Worm (Caenorhabditis elegans) whole organism, midembryonic: ENCODE measurements around the gene F42A10.6.

ENCODE experiments used
- T22C8.4 ChIP-seq: fragments of 200-800 bp; sonication (Bioruptor generic); IDR thresholded peaks from 2 replicates; pipeline ENCODE4 v1.3.6; 2022; ENCODE audit warnings: missing genetic modification characterization, missing compliant biosample characterization
- cog-1 ChIP-seq: sonication (generic microtip); optimal IDR thresholded peaks from 2 replicates; lab custom pipeline; 2016; ENCODE audit warnings: missing genetic modification characterization, missing compliant biosample characterization
- flt-1 ChIP-seq: fragments of 200-800 bp; sonication (Bioruptor generic); IDR thresholded peaks from 2 replicates; pipeline ENCODE4 v1.3.6; 2022; ENCODE audit warnings: missing genetic modification characterization, missing compliant biosample characterization
- klf-2 ChIP-seq: fragments of 200-800 bp; sonication (Bioruptor generic); conservative IDR thresholded peaks from 2 replicates; pipeline ENCODE4 v1.3.6; 2022; ENCODE audit warnings: missing genetic modification reagents, missing genetic modification characterization, missing compliant biosample characterization
- med-1 ChIP-seq: sonication (generic microtip); optimal IDR thresholded peaks from 2 replicates; lab custom pipeline; 2017; ENCODE audit warnings: missing genetic modification characterization, mild to moderate bottlenecking, missing compliant biosample characterization, antibody characterized with exemption, missing genetic modification reagents; ENCODE audit not compliant: insufficient read depth
- ref-1 ChIP-seq: fragments of 200-800 bp; sonication (Bioruptor generic); conservative IDR thresholded peaks from 2 replicates; pipeline ENCODE4 v1.3.6; 2022; ENCODE audit warnings: missing genetic modification reagents, missing genetic modification characterization, missing compliant biosample characterization
- tab-1 ChIP-seq: fragments of 200-800 bp; sonication (Bioruptor generic); IDR thresholded peaks from 2 replicates; pipeline ENCODE4 v1.3.6; 2022; ENCODE audit warnings: missing genetic modification characterization, missing compliant biosample characterization
- ztf-23 ChIP-seq: fragments of 200-800 bp; sonication (Bioruptor generic); IDR thresholded peaks from 2 replicates; pipeline ENCODE4 v1.3.6; 2022; ENCODE audit warnings: missing genetic modification reagents, missing genetic modification characterization, missing compliant biosample characterization
- ztf-29 ChIP-seq: fragments of 200-800 bp; sonication (Bioruptor generic); IDR thresholded peaks from 2 replicates; pipeline ENCODE4 v1.3.6; 2022; ENCODE audit warnings: missing genetic modification reagents, missing genetic modification characterization, missing compliant biosample characterization

Gene F42A10.6

DNA sequence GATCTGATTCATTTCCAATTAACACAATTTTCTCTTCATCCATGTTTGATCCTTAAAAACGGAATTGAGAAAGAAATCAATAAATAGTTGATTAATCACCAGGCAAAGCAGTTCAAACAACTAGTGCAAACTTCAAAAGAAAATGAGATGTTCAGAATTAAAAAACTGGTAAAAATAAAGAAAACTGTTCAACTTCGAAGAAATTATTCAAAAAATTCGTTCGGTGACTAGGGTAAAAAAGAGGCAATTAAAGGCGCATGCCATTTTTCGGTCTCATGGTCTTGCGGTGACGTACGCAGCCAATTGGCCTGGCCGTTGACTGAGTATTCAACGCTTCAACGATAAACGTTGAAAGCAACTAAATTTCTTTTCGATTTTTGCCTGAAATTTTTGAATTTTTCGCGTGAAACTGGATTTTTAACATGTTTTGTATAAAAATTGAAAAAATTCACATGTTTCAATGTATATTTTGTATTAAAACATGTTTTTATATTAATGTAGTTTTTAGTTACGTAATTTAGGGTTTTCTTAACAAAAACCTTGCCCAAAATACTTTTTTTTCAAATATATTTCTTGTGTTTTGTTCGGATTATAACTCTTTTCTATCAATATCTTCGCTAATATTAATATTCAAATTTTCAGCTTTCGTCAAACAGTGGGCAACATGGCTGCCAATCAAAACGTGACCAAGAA is 29.6 kb upstream of the F42A10.6 start, which contains the start of the genes sna-3 and rps-3:
Gene sna-3 (minus strand): TSS at position 51 of the 693 bp plus-strand sequence.
Gene rps-3 (plus strand): TSS at position 643 of the 693 bp plus-strand sequence.
- TF ChIP-seq T22C8.4 = no peak
- TF ChIP-seq med-1 = no peak
- TF ChIP-seq ref-1 (GFP tag; lab: Robert Waterston, UW) = no peak
- no peak for TF ChIP-seq klf-2 (GFP tag; lab: Robert Waterston, UW)
- TF ChIP-seq ztf-29 (GFP tag; lab: Robert Waterston, UW) = no peak
- TF ChIP-seq tab-1 (GFP tag; lab: Robert Waterston, UW) = no peak
- TF ChIP-seq flt-1 (GFP tag; lab: Robert Waterston, UW) = no peak
- no peak for TF ChIP-seq ztf-23
- TF ChIP-seq cog-1 (tag; lab: Kevin White, UChicago) = no peak

ce11 chrIII:6202440-6202839 is 25.8 kb upstream of the F42A10.6 start:
- no peak for TF ChIP-seq klf-2 (GFP tag; lab: Robert Waterston, UW)
- TF ChIP-seq ztf-29 (GFP tag; lab: Robert Waterston, UW) = no peak
- no peak for TF ChIP-seq flt-1 (GFP tag; lab: Robert Waterston, UW)
- TF ChIP-seq ref-1 (GFP tag; lab: Robert Waterston, UW) = no peak
- TF ChIP-seq T22C8.4 = no peak
- TF ChIP-seq ztf-23 = no peak
- TF ChIP-seq tab-1 (GFP tag; lab: Robert Waterston, UW) = no peak
- no peak for TF ChIP-seq cog-1 (tag; lab: Kevin White, UChicago)
- TF ChIP-seq med-1 = no peak

DNA sequence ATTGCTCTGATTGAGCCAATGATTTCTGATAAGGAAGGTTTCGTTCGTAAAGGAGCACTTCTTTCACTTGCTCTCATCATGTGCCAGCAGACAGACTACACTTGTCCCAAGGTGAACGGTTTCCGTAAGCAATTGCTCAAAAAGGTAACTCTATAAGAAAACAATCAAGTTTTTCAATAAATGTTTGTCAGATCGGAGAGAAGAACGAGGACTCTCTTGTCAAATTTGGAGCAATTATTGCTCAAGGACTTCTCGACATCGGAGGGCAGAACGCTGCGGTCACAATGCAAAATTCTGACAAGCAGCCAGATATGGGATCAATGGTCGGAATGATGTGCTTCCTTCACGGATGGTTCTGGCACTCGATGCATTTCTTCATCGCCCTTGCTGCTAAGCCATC is 24.7 kb upstream of the F42A10.6 start:
- TF ChIP-seq med-1 = no peak
- TF ChIP-seq klf-2 (GFP tag; lab: Robert Waterston, UW) = no peak
- no peak for TF ChIP-seq ztf-23

DNA sequence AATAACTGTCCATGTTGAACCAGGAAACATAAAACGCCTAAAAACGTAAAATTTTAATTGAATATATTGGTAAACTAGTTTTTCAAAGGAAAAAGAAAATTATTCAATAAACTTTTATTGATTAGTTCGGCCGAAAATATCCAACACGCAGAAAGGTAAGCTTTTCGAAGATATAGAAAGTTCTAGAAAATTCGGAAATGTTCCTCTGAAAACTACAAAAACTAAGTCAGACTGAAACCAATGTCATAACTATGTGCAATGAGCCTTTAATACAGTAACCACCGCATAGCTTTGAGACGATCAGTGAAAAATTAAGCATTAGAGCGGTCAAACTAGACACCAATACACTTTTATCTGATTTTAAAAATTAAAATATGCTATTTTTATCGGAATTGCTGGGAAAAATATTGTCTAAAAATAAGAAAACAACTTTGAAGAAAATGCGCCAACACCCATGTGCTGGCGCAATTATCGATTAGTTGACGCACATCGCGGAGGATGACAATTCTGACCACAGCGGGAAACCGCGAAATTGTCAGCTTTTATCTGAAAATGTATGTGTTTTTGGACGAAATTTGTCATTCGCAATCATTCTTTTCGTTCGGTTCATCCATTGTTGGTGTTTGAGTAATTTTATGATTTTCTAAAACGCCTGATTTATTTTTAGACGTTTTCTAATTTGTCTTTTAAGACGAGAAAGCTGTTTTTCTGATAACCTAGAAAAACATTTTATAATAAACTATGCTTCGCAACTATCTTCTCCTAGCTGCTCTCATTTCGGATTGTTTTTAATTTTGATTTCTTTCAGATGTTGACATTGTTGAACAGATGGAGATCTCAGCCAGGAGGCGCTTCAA is 21.9 kb upstream of the F42A10.6 start, which contains the start of the genes C23G10.7 and rpn-2:
Gene C23G10.7 (minus strand): TSS at position 37 of the 857 bp plus-strand sequence.
Gene rpn-2 (plus strand): TSS at position 807 of the 857 bp plus-strand sequence.
- TF ChIP-seq T22C8.4 (peak; percentile 76), med-1 (no peak), cog-1 (tag; lab: Kevin White, UChicago) (no peak), ztf-23 (peak; percentile 74)

- TF ChIP-seq ztf-29 (GFP tag; lab: Robert Waterston, UW) = no peak
- no peak for TF ChIP-seq med-1
- TF ChIP-seq klf-2 (GFP tag; lab: Robert Waterston, UW) = no peak
- TF ChIP-seq ztf-23 = no peak
- no peak for TF ChIP-seq tab-1 (GFP tag; lab: Robert Waterston, UW)
- TF ChIP-seq ref-1 (GFP tag; lab: Robert Waterston, UW) = no peak
- no peak for TF ChIP-seq flt-1 (GFP tag; lab: Robert Waterston, UW)
- no peak for TF ChIP-seq T22C8.4
- no peak for TF ChIP-seq cog-1 (tag; lab: Kevin White, UChicago)
These were observed 19.1 kb upstream of the F42A10.6 start for ce11 chrIII:6195718-6196117.

DNA sequence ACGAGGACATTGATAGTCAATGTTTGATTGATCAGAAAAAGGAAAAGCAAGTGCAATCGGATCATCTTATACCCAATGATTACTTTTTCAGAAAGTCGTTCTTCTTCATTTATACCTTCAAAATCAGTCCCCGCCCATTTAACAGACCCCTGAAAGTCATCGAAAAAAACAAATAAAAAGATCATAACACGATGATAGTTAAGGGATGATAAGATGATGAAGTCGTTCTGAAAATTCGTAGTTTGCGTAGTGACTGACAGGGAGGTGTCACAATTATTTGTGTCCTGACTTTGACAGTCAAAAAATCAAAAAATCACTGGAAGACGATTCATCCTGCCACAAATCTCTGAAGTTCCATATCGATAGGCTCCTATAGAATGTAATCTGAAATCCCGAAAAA is 17.8 kb upstream of the F42A10.6 start, which contains the start of gene ugt-66:
Gene ugt-66 (minus strand): TSS at position 101 of the 400 bp plus-strand sequence.
- TF ChIP-seq med-1 = no peak
- no peak for TF ChIP-seq cog-1 (tag; lab: Kevin White, UChicago)
- TF ChIP-seq tab-1 (GFP tag; lab: Robert Waterston, UW) = no peak
- TF ChIP-seq klf-2 (GFP tag; lab: Robert Waterston, UW) = no peak
- no peak for TF ChIP-seq T22C8.4
- TF ChIP-seq ztf-23 = no peak
- TF ChIP-seq ztf-29 (GFP tag; lab: Robert Waterston, UW) = no peak
- TF ChIP-seq flt-1 (GFP tag; lab: Robert Waterston, UW) = no peak

- TF ChIP-seq ztf-23 = no peak
- no peak for TF ChIP-seq ztf-29 (GFP tag; lab: Robert Waterston, UW)
- no peak for TF ChIP-seq klf-2 (GFP tag; lab: Robert Waterston, UW)
- TF ChIP-seq cog-1 (tag; lab: Kevin White, UChicago) = no peak
- no peak for TF ChIP-seq ref-1 (GFP tag; lab: Robert Waterston, UW)
- TF ChIP-seq tab-1 (GFP tag; lab: Robert Waterston, UW) = no peak
- TF ChIP-seq flt-1 (GFP tag; lab: Robert Waterston, UW) = no peak
- no peak for TF ChIP-seq med-1
- TF ChIP-seq T22C8.4 = no peak
These were observed 14.1 kb upstream of the F42A10.6 start, which contains the start of gene C23G10.5 for ce11 chrIII:6190810-6191209. C23G10.5 (plus strand) TSS chrIII:6191110.

- TF ChIP-seq klf-2 (GFP tag; lab: Robert Waterston, UW) = no peak
- no peak for TF ChIP-seq cog-1 (tag; lab: Kevin White, UChicago)
- TF ChIP-seq ztf-23 = no peak
- TF ChIP-seq tab-1 (GFP tag; lab: Robert Waterston, UW) = no peak
- no peak for TF ChIP-seq ztf-29 (GFP tag; lab: Robert Waterston, UW)
- TF ChIP-seq ref-1 (GFP tag; lab: Robert Waterston, UW) = no peak
- TF ChIP-seq flt-1 (GFP tag; lab: Robert Waterston, UW) = no peak
- TF ChIP-seq med-1 = no peak
- no peak for TF ChIP-seq T22C8.4
These were observed 6.5 kb upstream of the F42A10.6 start, which contains the start of gene nas-28 for ce11 chrIII:6183118-6183517. nas-28 (minus strand) TSS chrIII:6183218.

DNA sequence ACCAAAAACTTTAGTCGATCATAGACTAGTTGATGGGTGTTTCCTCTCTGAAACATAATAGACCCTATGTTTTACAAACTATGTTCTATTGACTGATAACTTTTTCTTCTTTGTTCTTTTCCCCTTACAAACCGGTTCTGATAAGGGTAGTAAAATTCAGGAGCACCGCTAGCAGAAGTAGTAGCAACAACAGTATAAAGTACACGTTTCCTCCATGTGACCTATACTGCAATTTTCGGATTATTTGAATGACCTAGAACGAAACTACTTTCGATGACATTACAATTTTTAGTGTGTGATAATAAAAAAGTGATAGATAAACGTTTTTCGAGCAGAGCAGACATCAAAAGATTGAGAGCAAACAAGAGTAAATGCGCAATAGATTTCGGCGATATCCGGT is 3.6 kb upstream of the F42A10.6 start:
- no peak for TF ChIP-seq klf-2 (GFP tag; lab: Robert Waterston, UW)
- no peak for TF ChIP-seq ref-1 (GFP tag; lab: Robert Waterston, UW)
- TF ChIP-seq ztf-23 = no peak
- no peak for TF ChIP-seq ztf-29 (GFP tag; lab: Robert Waterston, UW)
- no peak for TF ChIP-seq cog-1 (tag; lab: Kevin White, UChicago)
- TF ChIP-seq med-1 = no peak
- TF ChIP-seq flt-1 (GFP tag; lab: Robert Waterston, UW) = no peak
- TF ChIP-seq T22C8.4 = no peak
- TF ChIP-seq tab-1 (GFP tag; lab: Robert Waterston, UW) = no peak
